Worm (Caenorhabditis elegans): ENCODE measurements around the gene mxl-3.

mxl-3 gene

ce11 chrX:13357673-13358072 is 7.1 kb upstream of the mxl-3 start:
- peak; percentile 80 for TF ChIP-seq nhr-21 (tag; optimal IDR thresholded peaks at IDR 0.05)
- TF ChIP-seq sma-9 (GFP tag; optimal IDR thresholded peaks at IDR 0.05) = peak; percentile 41
- TF ChIP-seq sma-9 (tag; optimal IDR thresholded peaks at IDR 0.05) = no peak
- no peak for TF ChIP-seq peb-1 (tag; optimal IDR thresholded peaks at IDR 0.05)
- TF ChIP-seq sem-4 (tag; optimal IDR thresholded peaks at IDR 0.05) = peak; percentile 32
- no peak for TF ChIP-seq egl-27 (tag; optimal IDR thresholded peaks at IDR 0.05)
- peak; percentile 38 for TF ChIP-seq blmp-1 (tag; optimal IDR thresholded peaks at IDR 0.05; ENCODE audit: insufficient read depth)
- TF ChIP-seq nhr-129 (tag; optimal IDR thresholded peaks at IDR 0.05) = peak; percentile 68
- peak; percentile 54 for TF ChIP-seq nhr-25 (tag; optimal IDR thresholded peaks at IDR 0.05)

- peak; percentile 46 for TF ChIP-seq lin-13 (GFP tag; optimal IDR thresholded peaks at IDR 0.05)
- TF ChIP-seq blmp-1 (tag; optimal IDR thresholded peaks at IDR 0.05; ENCODE audit: insufficient read depth) = peak; percentile 83
- peak; percentile 11 for TF ChIP-seq lin-11 (tag; optimal IDR thresholded peaks at IDR 0.05)
- peak; percentile 34 for TF ChIP-seq ztf-4 (tag; optimal IDR thresholded peaks at IDR 0.05)
- TF ChIP-seq nhr-6 (tag; optimal IDR thresholded peaks at IDR 0.05) = peak; percentile 29
- no peak for TF ChIP-seq ZK546.5 (tag; optimal IDR thresholded peaks at IDR 0.05)
- TF ChIP-seq fos-1 (tag; optimal IDR thresholded peaks at IDR 0.05) = peak; percentile 83
- peak in 1 of 2 experiments; percentile 59 for TF ChIP-seq lsy-2 (tag; optimal IDR thresholded peaks at IDR 0.05)
- peak; percentile 99 for TF ChIP-seq sma-9 (GFP tag; optimal IDR thresholded peaks at IDR 0.05)
- TF ChIP-seq sma-9 (tag; optimal IDR thresholded peaks at IDR 0.05) = no peak
- peak; percentile 2 for TF ChIP-seq gmeb-1 (tag; optimal IDR thresholded peaks at IDR 0.05)
- TF ChIP-seq sem-4 (tag; optimal IDR thresholded peaks at IDR 0.05) = peak; percentile 73
- TF ChIP-seq F13H6.1 (tag; optimal IDR thresholded peaks at IDR 0.05) = peak; percentile 86
- no peak for TF ChIP-seq unc-62 (GFP tag; optimal IDR thresholded peaks at IDR 0.05)
- peak; percentile 71 to 84 for TF ChIP-seq mdl-1 (tag; optimal IDR thresholded peaks at IDR 0.05)
- TF ChIP-seq aly-2 (tag; optimal IDR thresholded peaks at IDR 0.05) = no peak
- peak; percentile 77 for TF ChIP-seq egl-27 (tag; optimal IDR thresholded peaks at IDR 0.05)
- TF ChIP-seq mbf-1 (tag; optimal IDR thresholded peaks at IDR 0.05) = no peak
- TF ChIP-seq ztf-11 (tag; optimal IDR thresholded peaks at IDR 0.05) = no peak
- peak; percentile 84 for TF ChIP-seq sma-3 (GFP tag; optimal IDR thresholded peaks at IDR 0.05)
- peak; percentile 82 for TF ChIP-seq crh-2 (tag; optimal IDR thresholded peaks at IDR 0.05)
- peak; percentile 88 for TF ChIP-seq nhr-129 (tag; optimal IDR thresholded peaks at IDR 0.05)
- peak; percentile 54 for TF ChIP-seq Y55F3AM.14 (GFP tag; optimal IDR thresholded peaks at IDR 0.05)
- TF ChIP-seq nhr-25 (tag; optimal IDR thresholded peaks at IDR 0.05) = peak; percentile 86
- peak; percentile 93 for TF ChIP-seq nhr-21 (tag; optimal IDR thresholded peaks at IDR 0.05)
- no peak for TF ChIP-seq elt-3 (tag; optimal IDR thresholded peaks at IDR 0.05)
Measured at ce11 chrX:13356469-13356868, 5.9 kb upstream of the mxl-3 start.

- no peak for TF ChIP-seq nhr-12 (tag; optimal IDR thresholded peaks at IDR 0.05)
- peak; percentile 73 for TF ChIP-seq nhr-25 (tag; optimal IDR thresholded peaks at IDR 0.05)
- TF ChIP-seq sem-4 (tag; optimal IDR thresholded peaks at IDR 0.05) = peak; percentile 5
- TF ChIP-seq nhr-21 (tag; optimal IDR thresholded peaks at IDR 0.05) = peak; percentile 84
- no peak for TF ChIP-seq ztf-1 (GFP tag; conservative IDR thresholded peaks at IDR 0.05)
- peak; percentile 78 for TF ChIP-seq F13H6.1 (tag; optimal IDR thresholded peaks at IDR 0.05)
- TF ChIP-seq elt-1 (tag; optimal IDR thresholded peaks at IDR 0.05) = no peak
- TF ChIP-seq mbf-1 (tag; optimal IDR thresholded peaks at IDR 0.05) = no peak
- no peak for TF ChIP-seq unc-55 (GFP tag; optimal IDR thresholded peaks at IDR 0.05)
- no peak for TF ChIP-seq ZK546.5 (tag; optimal IDR thresholded peaks at IDR 0.05)
- TF ChIP-seq nhr-11 (tag; optimal IDR thresholded peaks at IDR 0.05) = no peak
- TF ChIP-seq nhr-237 (tag; optimal IDR thresholded peaks at IDR 0.05) = no peak
- no peak for TF ChIP-seq aly-2 (tag; optimal IDR thresholded peaks at IDR 0.05)
- TF ChIP-seq elt-3 (tag; optimal IDR thresholded peaks at IDR 0.05) = no peak
- no peak for TF ChIP-seq lin-11 (tag; optimal IDR thresholded peaks at IDR 0.05)
- TF ChIP-seq ztf-4 (tag; optimal IDR thresholded peaks at IDR 0.05) = no peak
- TF ChIP-seq mdl-1 (tag; optimal IDR thresholded peaks at IDR 0.05) = peak in 1 of 2 experiments; percentile 11
- TF ChIP-seq ztf-11 (tag; optimal IDR thresholded peaks at IDR 0.05) = no peak
- TF ChIP-seq lin-13 (GFP tag; optimal IDR thresholded peaks at IDR 0.05) = no peak
- no peak for TF ChIP-seq skn-1 (tag; optimal IDR thresholded peaks at IDR 0.05)
- TF ChIP-seq egl-27 (tag; optimal IDR thresholded peaks at IDR 0.05) = peak; percentile 24
- no peak for TF ChIP-seq dmd-4 (tag; optimal IDR thresholded peaks at IDR 0.05)
- peak; percentile 95 for TF ChIP-seq nhr-129 (tag; optimal IDR thresholded peaks at IDR 0.05)
- no peak for TF ChIP-seq snpc-4 (tag; optimal IDR thresholded peaks at IDR 0.05)
- no peak for TF ChIP-seq nhr-77 (tag; optimal IDR thresholded peaks at IDR 0.05)
- TF ChIP-seq ama-1 (optimal IDR thresholded peaks at IDR 0.05) = no peak
- peak; percentile 45 for TF ChIP-seq Y55F3AM.14 (GFP tag; optimal IDR thresholded peaks at IDR 0.05)
- no peak for TF ChIP-seq unc-39 (tag; optimal IDR thresholded peaks at IDR 0.05)
- TF ChIP-seq blmp-1 (tag; optimal IDR thresholded peaks at IDR 0.05; ENCODE audit: insufficient read depth) = peak; percentile 97
- TF ChIP-seq ceh-82 (tag; optimal IDR thresholded peaks at IDR 0.05) = no peak
- no peak for TF ChIP-seq mab-5 (tag; optimal IDR thresholded peaks at IDR 0.05)
- no peak for TF ChIP-seq ceh-16 (tag; optimal IDR thresholded peaks at IDR 0.05)
- no peak for TF ChIP-seq zag-1 (tag; optimal IDR thresholded peaks at IDR 0.05)
- peak; percentile 91 for TF ChIP-seq sma-9 (GFP tag; optimal IDR thresholded peaks at IDR 0.05)
- TF ChIP-seq sma-9 (tag; optimal IDR thresholded peaks at IDR 0.05) = no peak
- no peak for TF ChIP-seq gmeb-1 (tag; optimal IDR thresholded peaks at IDR 0.05)
- TF ChIP-seq alr-1 (tag; optimal IDR thresholded peaks at IDR 0.05) = no peak
- no peak for TF ChIP-seq R02D3.7 (tag; optimal IDR thresholded peaks at IDR 0.05)
- no peak for TF ChIP-seq nhr-23 (tag; optimal IDR thresholded peaks at IDR 0.05)
Measured at ce11 chrX:13354672-13355407, 4.2 kb upstream of the mxl-3 start.
